Fruit fly (Drosophila melanogaster) whole organism, wandering third instar larva: ENCODE data around the gene RapGAP1.
A peak's percentile ranks its signal among the peaks of the same experiment; 100 is the strongest.

Experiments used
- CG32264 ChIP-seq: fragments of 200-800 bp; sonication (Bioruptor generic); optimal IDR thresholded peaks from 2 replicates; lab custom pipeline; 2016; ENCODE audit warnings: missing biosample characterization, missing genetic modification characterization
- CG9705 ChIP-seq: fragments of 200-800 bp; sonication (Bioruptor generic); optimal IDR thresholded peaks from 2 replicates; lab custom pipeline; 2018; ENCODE audit warnings: missing biosample characterization, mild to moderate bottlenecking, missing genetic modification characterization
- CrebA ChIP-seq: fragments of 200-800 bp; sonication (Bioruptor generic); optimal IDR thresholded peaks from 2 replicates; lab custom pipeline; 2016; ENCODE audit warnings: missing biosample characterization, mild to moderate bottlenecking, missing genetic modification characterization, borderline replicate concordance
- Dfd ChIP-seq: fragments of >200 bp; optimal IDR thresholded peaks from 2 replicates; lab custom pipeline; 2017; ENCODE audit warnings: missing biosample characterization, missing genetic modification characterization
- Dif ChIP-seq: fragments of 200-275, 200-300 bp; sonication (Bioruptor generic); optimal IDR thresholded peaks from 2 replicates; lab custom pipeline; 2018; ENCODE audit warnings: missing biosample characterization, missing genetic modification characterization; ENCODE audit not compliant: partially characterized antibody
- GATAd ChIP-seq: sonication (Bioruptor generic); optimal IDR thresholded peaks from 2 replicates; lab custom pipeline; 2016; ENCODE audit warnings: missing biosample characterization, missing genetic modification characterization
- Hnf4 ChIP-seq: fragments of 200-800 bp; sonication (Bioruptor generic); optimal IDR thresholded peaks from 2 replicates; lab custom pipeline; 2016; ENCODE audit warnings: missing biosample characterization, mild to moderate bottlenecking, missing genetic modification characterization
- Hr78 ChIP-seq: fragments of >200 bp; optimal IDR thresholded peaks from 2 replicates; lab custom pipeline; 2017; ENCODE audit warnings: missing biosample characterization, missing genetic modification characterization
- Hr83 ChIP-seq: fragments of 200-300 bp; sonication (Bioruptor generic); optimal IDR thresholded peaks from 2 replicates; lab custom pipeline; 2016; ENCODE audit warnings: missing biosample characterization, mild to moderate bottlenecking, missing genetic modification characterization, moderate library complexity; ENCODE audit not compliant: poor library complexity, severe bottlenecking
- Jra ChIP-seq: sonication (Bioruptor generic); optimal IDR thresholded peaks from 2 replicates; lab custom pipeline; 2016; ENCODE audit warnings: missing biosample characterization, missing genetic modification characterization
- Mio ChIP-seq: sonication (Bioruptor generic); optimal IDR thresholded peaks from 2 replicates; lab custom pipeline; 2016; ENCODE audit warnings: missing biosample characterization, missing genetic modification characterization
- Myc ChIP-seq: fragments of >200 bp; optimal IDR thresholded peaks from 2 replicates; lab custom pipeline; 2017
- N ChIP-seq: fragments of >200 bp; optimal IDR thresholded peaks from 2 replicates; lab custom pipeline; 2018; ENCODE audit warnings: missing biosample characterization, missing external identifiers, missing genetic modification characterization
- OdsH ChIP-seq: fragments of 200-800 bp; sonication (Bioruptor generic); optimal IDR thresholded peaks from 2 replicates; lab custom pipeline; 2016; ENCODE audit warnings: missing biosample characterization, mild to moderate bottlenecking, missing genetic modification characterization
- Rel ChIP-seq, 2 experiments: fragments of 200-800 bp; sonication (Bioruptor generic) in 1 of 2; optimal IDR thresholded peaks; 2 replicates in 1 of 2; 3 replicates in 1 of 2; lab custom pipeline; 2016 to 2019; ENCODE audit warnings: mild to moderate bottlenecking in 2 of 2, missing biosample characterization in 2 of 2, missing genetic modification characterization in 2 of 2, moderate library complexity in 1 of 2
- Sp1 ChIP-seq: fragments of 200-800 bp; sonication (Bioruptor generic); optimal IDR thresholded peaks from 3 replicates; lab custom pipeline; 2019; ENCODE audit warnings: missing biosample characterization, mild to moderate bottlenecking, missing genetic modification characterization, moderate library complexity
- Vsx2 ChIP-seq: fragments of 200-300, 225-300 bp; sonication (Bioruptor generic); optimal IDR thresholded peaks from 2 replicates; lab custom pipeline; 2018; ENCODE audit warnings: missing biosample characterization, missing genetic modification characterization; ENCODE audit not compliant: partially characterized antibody
- br ChIP-seq: fragments of 200-800 bp; sonication (Bioruptor generic); optimal IDR thresholded peaks from 2 replicates; lab custom pipeline; 2016; ENCODE audit warnings: missing biosample characterization, missing genetic modification characterization
- dl ChIP-seq, 2 experiments: fragments of 175-275, 200-275 bp in 1 of 2; fragments of 200-275 bp in 1 of 2; sonication (Bioruptor generic); optimal IDR thresholded peaks; lab custom pipeline; 2018; ENCODE audit warnings: mild to moderate bottlenecking in 2 of 2, missing biosample characterization in 2 of 2, missing genetic modification characterization in 2 of 2, moderate library complexity in 2 of 2; ENCODE audit not compliant: partially characterized antibody in 2 of 2, insufficient read depth in 1 of 2
- dmrt93B ChIP-seq: fragments of 200-800 bp; sonication (Bioruptor generic); optimal IDR thresholded peaks from 2 replicates; lab custom pipeline; 2018; ENCODE audit warnings: missing biosample characterization, mild to moderate bottlenecking, missing genetic modification characterization
- dsf ChIP-seq: sonication (Bioruptor generic); optimal IDR thresholded peaks from 2 replicates; lab custom pipeline; 2016; ENCODE audit warnings: missing biosample characterization, missing genetic modification characterization, borderline replicate concordance
- foxo ChIP-seq, 2 experiments: fragments of 200-800 bp; sonication (Bioruptor generic); optimal IDR thresholded peaks; 2 replicates in 1 of 2; 3 replicates in 1 of 2; lab custom pipeline; 2016 to 2017; ENCODE audit warnings: missing biosample characterization in 2 of 2, missing genetic modification characterization in 2 of 2
- fru ChIP-seq: fragments of 200-800 bp; sonication (Bioruptor generic); optimal IDR thresholded peaks from 3 replicates; lab custom pipeline; 2016; ENCODE audit warnings: missing biosample characterization, mild to moderate bottlenecking, missing genetic modification characterization
- h ChIP-seq: fragments of 200-800 bp; sonication (Bioruptor generic); optimal IDR thresholded peaks from 3 replicates; lab custom pipeline; 2016; ENCODE audit warnings: missing biosample characterization, mild to moderate bottlenecking, missing genetic modification characterization
- jim ChIP-seq: fragments of 175-275, 200-325 bp; sonication (Bioruptor generic); optimal IDR thresholded peaks from 2 replicates; lab custom pipeline; 2016; ENCODE audit warnings: missing biosample characterization, mild to moderate bottlenecking, missing genetic modification characterization
- lola ChIP-seq: fragments of >200 bp; optimal IDR thresholded peaks from 2 replicates; lab custom pipeline; 2017; ENCODE audit warnings: missing biosample characterization, missing genetic modification characterization
- psq ChIP-seq: fragments of 200-800 bp; sonication (Bioruptor generic); optimal IDR thresholded peaks from 3 replicates; lab custom pipeline; 2017; ENCODE audit warnings: missing biosample characterization, mild to moderate bottlenecking, missing genetic modification characterization, moderate library complexity
- rgr ChIP-seq: fragments of 200-800 bp; sonication (Bioruptor generic); optimal IDR thresholded peaks from 3 replicates; lab custom pipeline; 2016; ENCODE audit warnings: missing biosample characterization, mild to moderate bottlenecking, missing genetic modification characterization
- sage ChIP-seq: fragments of 200-800 bp; sonication (Bioruptor generic); optimal IDR thresholded peaks from 2 replicates; lab custom pipeline; 2016; ENCODE audit warnings: missing biosample characterization, mild to moderate bottlenecking, missing genetic modification characterization
- sv ChIP-seq: fragments of 200-800 bp; sonication (Bioruptor generic); optimal IDR thresholded peaks from 3 replicates; lab custom pipeline; 2016; ENCODE audit warnings: missing biosample characterization, missing genetic modification characterization
- tai ChIP-seq: sonication (Bioruptor generic); optimal IDR thresholded peaks from 2 replicates; lab custom pipeline; 2016; ENCODE audit warnings: missing biosample characterization, missing genetic modification characterization
- usp ChIP-seq: fragments of >200 bp; optimal IDR thresholded peaks from 2 replicates; lab custom pipeline; 2017; ENCODE audit warnings: missing biosample characterization, missing genetic modification characterization
- woc ChIP-seq: sonication (Bioruptor generic); optimal IDR thresholded peaks from 2 replicates; lab custom pipeline; 2016; ENCODE audit warnings: missing biosample characterization, mild to moderate bottlenecking, missing genetic modification characterization

RapGAP1 gene

dm6 chr2L:7497265-7497664 lies 81.5 kb downstream of the RapGAP1 start, which contains the start of gene Obp28a:
TSS of gene Obp28a (minus strand) at chr2L:7497365.
- TF ChIP-seq Jra (no peak), dsf (GFP tag; lab: Kevin White, UChicago) (no peak), N (no peak), GATAd (GFP tag; lab: Kevin White, UChicago) (no peak), woc (GFP tag; lab: Kevin White, UChicago) (no peak), Dfd (GFP tag; lab: Kevin White, UChicago) (no peak), psq (no peak), Vsx2 (GFP tag; lab: Kevin White, UChicago) (no peak), CG32264 (GFP tag; lab: Kevin White, UChicago) (no peak), sv (no peak), Sp1 (GFP tag; lab: Kevin White, UChicago) (no peak), Dif (GFP tag; lab: Kevin White, UChicago) (no peak), dmrt93B (GFP tag; lab: Kevin White, UChicago) (no peak), br (GFP tag; lab: Kevin White, UChicago) (no peak), sage (GFP tag; lab: Kevin White, UChicago) (no peak), Myc (lab: Kevin White, UChicago) (no peak), h (no peak), Hr83 (GFP tag; lab: Kevin White, UChicago) (no peak), rgr (GFP tag; lab: Kevin White, UChicago) (no peak), Mio (GFP tag; lab: Kevin White, UChicago) (no peak)

DNA sequence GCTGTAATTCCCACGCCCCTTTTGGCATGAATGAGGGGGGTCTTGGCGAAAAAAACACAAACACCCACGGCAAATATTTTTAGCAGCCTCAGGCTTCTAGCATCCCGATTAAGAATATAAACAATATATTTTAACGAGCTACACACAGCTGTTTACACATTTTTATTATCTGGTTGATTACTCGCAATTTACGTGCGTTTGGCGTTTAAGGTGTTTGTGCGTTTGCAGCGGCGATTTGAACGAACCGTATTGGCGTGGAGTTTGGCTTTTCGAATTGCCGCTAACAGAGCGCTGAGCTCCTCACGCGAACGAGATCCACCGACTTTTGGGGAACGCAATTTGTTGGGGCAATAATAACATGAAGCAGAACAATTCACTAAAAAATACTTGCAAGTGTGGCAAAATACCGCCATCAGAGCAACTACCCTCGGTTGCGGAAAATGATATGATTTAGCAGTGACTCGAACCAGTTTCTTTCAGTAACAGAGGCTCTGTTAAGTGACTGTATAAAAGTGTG lies 82.7 kb downstream of the RapGAP1 start, which contains the start of gene Ziz:
Gene Ziz, minus strand, starts transcription at position 321 of the 517 bp plus-strand sequence.
- TF ChIP-seq fru (GFP tag; lab: Kevin White, UChicago): peak; percentile 46
- TF ChIP-seq usp (GFP tag; lab: Kevin White, UChicago): no peak
- no peak for TF ChIP-seq OdsH (GFP tag; lab: Kevin White, UChicago)
- TF ChIP-seq Rel (GFP tag; optimal IDR thresholded peaks at IDR 0.05; lab: Kevin White, UChicago): no peak
- peak; percentile 44 for TF ChIP-seq Rel (tag; optimal IDR thresholded peaks at IDR 0.05; lab: Kevin White, UChicago)
- no peak for TF ChIP-seq sage (GFP tag; lab: Kevin White, UChicago)
- TF ChIP-seq Mio (GFP tag; lab: Kevin White, UChicago): no peak
- peak; percentile 9 for TF ChIP-seq Hr83 (GFP tag; lab: Kevin White, UChicago)
- no peak for TF ChIP-seq GATAd (GFP tag; lab: Kevin White, UChicago)
- TF ChIP-seq Hnf4: peak; percentile 41
- no peak for TF ChIP-seq jim (GFP tag; lab: Kevin White, UChicago)
- TF ChIP-seq Myc (lab: Kevin White, UChicago): peak; percentile 34
- no peak for TF ChIP-seq sv
- no peak for TF ChIP-seq tai (GFP tag; lab: Kevin White, UChicago)
- TF ChIP-seq CrebA: no peak
- TF ChIP-seq Dfd (GFP tag; lab: Kevin White, UChicago): no peak
- no peak for TF ChIP-seq woc (GFP tag; lab: Kevin White, UChicago)
- no peak for TF ChIP-seq Hr78
- TF ChIP-seq foxo (GFP tag; optimal IDR thresholded peaks at IDR 0.05; lab: Kevin White, UChicago): peak in 1 of 2 experiments; percentile 17
- no peak for TF ChIP-seq dl (GFP tag; optimal IDR thresholded peaks at IDR 0.05; lab: Kevin White, UChicago; ENCODE audit: insufficient read depth in 1 of 2, partially characterized antibody in 2 of 2)
- TF ChIP-seq h: peak; percentile 13
- TF ChIP-seq rgr (GFP tag; lab: Kevin White, UChicago): peak; percentile 8
- TF ChIP-seq Sp1 (GFP tag; lab: Kevin White, UChicago): peak; percentile 13
- TF ChIP-seq CG9705 (GFP tag; lab: Kevin White, UChicago): no peak
- no peak for TF ChIP-seq lola (GFP tag; lab: Kevin White, UChicago)

- TF ChIP-seq CrebA: no peak
- peak; percentile 31 for TF ChIP-seq Dif (GFP tag; lab: Kevin White, UChicago)
- TF ChIP-seq dl (GFP tag; optimal IDR thresholded peaks at IDR 0.05; lab: Kevin White, UChicago; ENCODE audit: insufficient read depth in 1 of 2, partially characterized antibody in 2 of 2): peak in 1 of 2 experiments; percentile 43
- no peak for TF ChIP-seq br (GFP tag; lab: Kevin White, UChicago)
Observed at dm6 chr2L:7495294-7495986, 83.3 kb downstream of the RapGAP1 start.
